Worm (Caenorhabditis elegans): ENCODE results near the gene sre-46.

sre-46 gene

DNA sequence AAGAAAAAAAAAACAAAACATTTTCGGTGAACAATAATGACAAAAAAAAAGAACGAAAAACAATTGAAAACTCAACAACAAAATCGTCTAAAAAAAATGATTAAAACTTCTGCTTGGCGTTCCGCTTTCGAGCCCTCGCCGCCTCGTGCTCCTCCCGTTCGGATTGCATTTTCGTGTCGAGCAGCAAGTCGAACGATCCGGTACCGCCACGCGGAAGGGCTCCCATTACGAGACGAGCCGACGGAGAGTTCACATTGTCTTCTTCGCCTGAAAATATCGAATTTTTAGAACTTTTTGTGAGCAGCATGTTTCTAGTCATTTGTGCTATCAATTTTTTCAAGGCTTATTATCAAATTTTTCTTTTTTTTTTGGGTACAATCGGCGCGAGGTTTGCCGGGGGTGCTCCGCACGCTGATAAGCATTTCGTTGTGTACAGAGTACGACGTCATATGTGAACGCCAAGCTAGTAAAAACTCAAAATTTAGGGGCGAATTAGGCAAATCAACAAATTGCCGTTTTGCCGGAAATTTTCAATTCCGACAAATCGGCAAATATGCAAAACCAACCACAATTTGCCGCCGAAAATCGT is 50.3 kb downstream of the sre-46 start:
- no peak for TF ChIP-seq tbx-7 (tag; optimal IDR thresholded peaks at IDR 0.05)
- TF ChIP-seq rnt-1 (tag; optimal IDR thresholded peaks at IDR 0.05), result no peak
- no peak for TF ChIP-seq F13H6.1 (tag; optimal IDR thresholded peaks at IDR 0.05)
- TF ChIP-seq fkh-10 (GFP tag; optimal IDR thresholded peaks at IDR 0.05), result no peak
- TF ChIP-seq unc-42 (tag; optimal IDR thresholded peaks at IDR 0.05), result no peak
- no peak for TF ChIP-seq ceh-30 (tag; optimal IDR thresholded peaks at IDR 0.05)
- peak; percentile 1 for TF ChIP-seq elt-2 (tag; optimal IDR thresholded peaks at IDR 0.05)

DNA sequence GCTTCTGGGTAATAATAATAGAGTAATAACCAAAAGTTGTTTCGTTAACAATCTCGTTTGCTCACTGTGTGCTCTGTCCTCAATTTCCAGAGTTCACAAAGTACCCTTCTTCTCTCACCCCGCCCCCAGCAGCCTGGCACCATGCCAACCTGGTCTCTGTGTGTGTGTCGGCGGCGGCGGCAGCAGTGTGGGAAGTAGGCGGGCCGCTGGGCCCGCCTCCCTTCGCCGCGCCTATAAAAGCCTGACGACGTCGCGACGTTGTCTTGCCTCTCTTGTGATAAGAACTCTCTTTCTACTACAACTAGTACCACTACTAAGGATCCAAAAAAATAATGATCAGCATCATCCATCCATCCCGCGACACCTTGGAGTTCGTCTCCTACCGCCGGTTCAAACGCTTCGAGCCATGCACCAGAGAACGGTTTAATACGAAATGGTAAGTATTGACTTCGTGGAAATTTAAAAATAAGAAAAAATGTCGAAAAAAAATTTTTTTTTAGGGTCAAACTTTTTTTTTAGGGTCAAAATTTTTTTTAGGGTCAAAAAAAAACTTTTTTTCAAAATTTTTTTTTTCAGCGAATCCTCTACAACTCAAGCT is 52.2 kb downstream of the sre-46 start, which contains the start of gene C31C9.7:
Gene C31C9.7, plus strand, starts transcription at position 261 of the 598 bp plus-strand sequence.
- TF ChIP-seq ref-2 (tag; optimal IDR thresholded peaks at IDR 0.05), result no peak
